Fruit fly (Drosophila melanogaster) whole organism, embryonic: ENCODE measurements around the gene raptor.
A peak's percentile ranks its signal among the peaks of the same experiment; 100 is the strongest.

Experiments
- CG30431 ChIP-seq: fragments of 200-800 bp; sonication (Bioruptor generic); optimal IDR thresholded peaks from 2 replicates; lab custom pipeline; 2017; ENCODE audit warnings: missing biosample characterization, missing genetic modification characterization
- CG3847 ChIP-seq: fragments of 200-800 bp; sonication (Bioruptor generic); IDR thresholded peaks from 2 replicates; pipeline ENCODE4 v1.3.6; 2022; ENCODE audit warnings: missing biosample characterization, missing genetic modification characterization
- CG4404 ChIP-seq: fragments of 200-800 bp; sonication (Bioruptor generic); IDR thresholded peaks from 2 replicates; pipeline ENCODE4 v1.3.6; 2022; ENCODE audit warnings: missing biosample characterization, missing genetic modification characterization
- CTCF ChIP-seq: fragments of 200-800 bp; sonication (Bioruptor generic); optimal IDR thresholded peaks from 2 replicates; lab custom pipeline; 2017; ENCODE audit warnings: missing biosample characterization, mild to moderate bottlenecking, missing genetic modification characterization, moderate library complexity
- D ChIP-seq, 2 experiments: fragments of 200-800 bp in 1 of 2; fragments of >200 bp in 1 of 2; sonication (Bioruptor generic) in 1 of 2; optimal IDR thresholded peaks; 2 replicates in 1 of 2; 3 replicates in 1 of 2; lab custom pipeline; 2017; ENCODE audit warnings: mild to moderate bottlenecking in 1 of 2, missing biosample characterization in 1 of 2, missing genetic modification characterization in 1 of 2, missing genetic modification reagents in 1 of 2
- Fer2 ChIP-seq: fragments of 200-800 bp; sonication (Bioruptor generic); optimal IDR thresholded peaks from 2 replicates; lab custom pipeline; 2018; ENCODE audit warnings: missing biosample characterization, mild to moderate bottlenecking, missing genetic modification characterization, moderate library complexity
- lmd ChIP-seq: fragments of 200-800 bp; sonication (Bioruptor generic); IDR thresholded peaks from 2 replicates; pipeline ENCODE4 v1.3.6; 2022; ENCODE audit warnings: missing biosample characterization, missing genetic modification characterization
- slou ChIP-seq: fragments of 200-800 bp; sonication (Bioruptor generic); optimal IDR thresholded peaks from 3 replicates; lab custom pipeline; 2016; ENCODE audit warnings: missing biosample characterization, missing genetic modification characterization

- TF ChIP-seq CTCF (GFP tag; lab: Kevin White, UChicago) (no peak), D (optimal IDR thresholded peaks at IDR 0.05; lab: Kevin White, UChicago) (no peak), D (GFP tag; optimal IDR thresholded peaks at IDR 0.05; lab: Kevin White, UChicago) (no peak), slou (GFP tag; lab: Kevin White, UChicago) (no peak), CG4404 (GFP tag; lab: Robert Waterston, UW) (peak; percentile 37), Fer2 (tag; lab: Kevin White, UChicago) (no peak), lmd (peak; percentile 45; the same call in 1 of the 2 replicates), CG30431 (GFP tag; lab: Kevin White, UChicago) (no peak), CG3847 (GFP tag; lab: Robert Waterston, UW) (peak; percentile 71)
Observed at dm6 chrX:6037180-6037946, 52.6 kb downstream of the raptor start, which contains the start of the genes rux and MCTS1.
